Worm (Caenorhabditis elegans) whole organism, L3 larva: Measurements from ENCODE around the gene srt-48.

Experiments
- daf-12 ChIP-seq: fragments of 150-350 bp; optimal IDR thresholded peaks from 2 replicates; lab custom pipeline; 2014; ENCODE audit warnings: missing biosample characterization, missing genetic modification reagents, missing genetic modification characterization
- elt-2 ChIP-seq: sonication (generic microtip); optimal IDR thresholded peaks from 2 replicates; lab custom pipeline; 2016; ENCODE audit warnings: missing genetic modification reagents, mild to moderate bottlenecking, missing genetic modification characterization, missing compliant biosample characterization
- ztf-4 ChIP-seq: fragments of 150-350 bp; optimal IDR thresholded peaks from 2 replicates; lab custom pipeline; 2014; ENCODE audit warnings: missing biosample characterization, missing genetic modification characterization

- TF ChIP-seq ztf-4 (no peak), daf-12 (tag; lab: Kevin White, UChicago) (no peak), elt-2 (tag; lab: Kevin White, UChicago) (no peak)
Measured at ce11 chrIV:15113117-15113516, 44.4 kb upstream of the srt-48 start, which contains the start of gene M199.134.
